Fruit fly (Drosophila melanogaster): ENCODE data around the gene CG8209.

The CG8209 gene

dm6 chr3L:8024278-8025140 is 48.3 kb downstream of the CG8209 start:
- peak; percentile 57 for TF ChIP-seq CG10631 (GFP tag; optimal IDR thresholded peaks at IDR 0.05)
- no peak for TF ChIP-seq CG8319 (GFP tag; optimal IDR thresholded peaks at IDR 0.05)
- peak; percentile 38; the same call in 1 of the 2 replicates for TF ChIP-seq Gug (GFP tag; IDR thresholded peaks at IDR 0.05)
- peak; percentile 47 for TF ChIP-seq CG6792 (GFP tag; optimal IDR thresholded peaks at IDR 0.05)
- peak; percentile 43 for TF ChIP-seq topi (GFP tag; optimal IDR thresholded peaks at IDR 0.05)
- TF ChIP-seq CG6163 (GFP tag; IDR thresholded peaks at IDR 0.05): peak; percentile 73
- no peak for TF ChIP-seq Hr38 (GFP tag; optimal IDR thresholded peaks at IDR 0.05)
- TF ChIP-seq svp (GFP tag): peak; percentile 61
- peak; percentile 17 for TF ChIP-seq CG4318 (GFP tag; optimal IDR thresholded peaks at IDR 0.05)
- peak; percentile 21 for TF ChIP-seq CG16779 (tag; optimal IDR thresholded peaks at IDR 0.05)
- TF ChIP-seq CG6808 (GFP tag; optimal IDR thresholded peaks at IDR 0.05): peak; percentile 54
- TF ChIP-seq pdm3 (GFP tag; optimal IDR thresholded peaks at IDR 0.05): peak; percentile 57
- peak; percentile 54 for TF ChIP-seq cyc (GFP tag; optimal IDR thresholded peaks at IDR 0.05)
- TF ChIP-seq achi (GFP tag; optimal IDR thresholded peaks at IDR 0.05): peak; percentile 47
- peak; percentile 50 for TF ChIP-seq CG3032 (tag; optimal IDR thresholded peaks at IDR 0.05)
- TF ChIP-seq salr (GFP tag; optimal IDR thresholded peaks at IDR 0.05): peak in 1 of 2 experiments; percentile 49
- no peak for TF ChIP-seq Blimp-1 (GFP tag; optimal IDR thresholded peaks at IDR 0.05)
- peak; percentile 77 for TF ChIP-seq CG8119 (GFP tag; IDR thresholded peaks at IDR 0.05)
- peak; percentile 61; the same call in 1 of the 2 replicates for TF ChIP-seq CG11294 (GFP tag; IDR thresholded peaks at IDR 0.05)
- TF ChIP-seq Eip78C (GFP tag): peak; percentile 90
- peak; percentile 60 for TF ChIP-seq CG34406 (GFP tag; optimal IDR thresholded peaks at IDR 0.05)
- TF ChIP-seq CG8632 (GFP tag; optimal IDR thresholded peaks at IDR 0.05): peak; percentile 47
- TF ChIP-seq ss (GFP tag; optimal IDR thresholded peaks at IDR 0.05): peak in 1 of 2 experiments; percentile 48
- no peak for TF ChIP-seq dac (GFP tag; optimal IDR thresholded peaks at IDR 0.05)
- TF ChIP-seq Hr39 (GFP tag; optimal IDR thresholded peaks at IDR 0.05): peak; percentile 66
- peak; percentile 62 for TF ChIP-seq Ets96B (tag; optimal IDR thresholded peaks at IDR 0.05)
- TF ChIP-seq CG32006 (GFP tag; optimal IDR thresholded peaks at IDR 0.05): peak; percentile 70
- TF ChIP-seq CG7368 (GFP tag; optimal IDR thresholded peaks at IDR 0.05): peak; percentile 11
- peak; percentile 49 for TF ChIP-seq fkh (GFP tag; optimal IDR thresholded peaks at IDR 0.05)
- peak; percentile 25 for TF ChIP-seq dsx (GFP tag; optimal IDR thresholded peaks at IDR 0.05; ENCODE audit: poor library complexity, severe bottlenecking)
- TF ChIP-seq Eip75B (GFP tag; optimal IDR thresholded peaks at IDR 0.05): peak; percentile 57
- peak; percentile 68 for TF ChIP-seq Met (GFP tag; optimal IDR thresholded peaks at IDR 0.05)
- TF ChIP-seq OdsH (GFP tag; optimal IDR thresholded peaks at IDR 0.05): peak; percentile 73
- no peak for TF ChIP-seq fd85E (GFP tag; optimal IDR thresholded peaks at IDR 0.05)
- TF ChIP-seq eg (GFP tag; IDR thresholded peaks at IDR 0.05): peak; percentile 67; the same call in 2 of the 3 replicates
- TF ChIP-seq fd59A (GFP tag; optimal IDR thresholded peaks at IDR 0.05): peak; percentile 45
- peak; percentile 70 for TF ChIP-seq Sox102F (GFP tag; optimal IDR thresholded peaks at IDR 0.05)
- TF ChIP-seq CG9139 (GFP tag; optimal IDR thresholded peaks at IDR 0.05): peak; percentile 19
- peak; percentile 49 for TF ChIP-seq CG10669 (GFP tag; optimal IDR thresholded peaks at IDR 0.05)
- peak; percentile 56 for TF ChIP-seq CG6276 (GFP tag; optimal IDR thresholded peaks at IDR 0.05)
- peak; percentile 48 for TF ChIP-seq spab (GFP tag; optimal IDR thresholded peaks at IDR 0.05)
- TF ChIP-seq net (GFP tag; optimal IDR thresholded peaks at IDR 0.05): peak; percentile 36
- TF ChIP-seq CG3919 (GFP tag; optimal IDR thresholded peaks at IDR 0.05): peak; percentile 63
- TF ChIP-seq lz (GFP tag; optimal IDR thresholded peaks at IDR 0.05): peak; percentile 72
- peak; percentile 66 for TF ChIP-seq Sox14 (GFP tag; optimal IDR thresholded peaks at IDR 0.05)
- peak; percentile 29 for TF ChIP-seq vri (GFP tag; optimal IDR thresholded peaks at IDR 0.05)
- peak; percentile 64 for TF ChIP-seq Smox (GFP tag; optimal IDR thresholded peaks at IDR 0.05)
- no peak for TF ChIP-seq CG6854 (GFP tag; optimal IDR thresholded peaks at IDR 0.05)
- TF ChIP-seq acj6 (GFP tag; optimal IDR thresholded peaks at IDR 0.05): peak; percentile 72
- TF ChIP-seq CG1621 (tag; optimal IDR thresholded peaks at IDR 0.05): peak; percentile 25

Data from whole organism, prepupa.